Worm (Caenorhabditis elegans): ENCODE results near the gene R01H2.7.

R01H2.7 gene

ce11 chrIII:6991465-6991864 lies 54.1 kb downstream of the R01H2.7 start:
- TF ChIP-seq pqm-1 (tag; optimal IDR thresholded peaks at IDR 0.05): peak; percentile 87
- TF ChIP-seq hlh-30 (tag; optimal IDR thresholded peaks at IDR 0.05; ENCODE audit: insufficient read depth): peak; percentile 30
- TF ChIP-seq nhr-77 (tag; optimal IDR thresholded peaks at IDR 0.05): peak; percentile 47
- no peak for TF ChIP-seq ctbp-1 (GFP tag; IDR thresholded peaks at IDR 0.05)
- no peak for TF ChIP-seq snpc-1.2 (GFP tag; IDR thresholded peaks at IDR 0.05)
- TF ChIP-seq hlh-11 (tag; optimal IDR thresholded peaks at IDR 0.05): peak; percentile 74
- TF ChIP-seq php-3 (GFP tag; IDR thresholded peaks at IDR 0.05): peak; percentile 24; the same call in 1 of the 2 replicates
- peak in 1 of 2 experiments; percentile 1 for TF ChIP-seq daf-16 (GFP tag; optimal IDR thresholded peaks at IDR 0.05)
- TF ChIP-seq daf-16 (tag; optimal IDR thresholded peaks at IDR 0.05): peak; percentile 80
- no peak for TF ChIP-seq saeg-2 (GFP tag; IDR thresholded peaks at IDR 0.05)
- peak in 1 of 2 experiments; percentile 16 for TF ChIP-seq mdl-1 (tag; optimal IDR thresholded peaks at IDR 0.05)
- peak; percentile 66 for TF ChIP-seq dmd-6 (GFP tag; IDR thresholded peaks at IDR 0.05)
- peak; percentile 73 for TF ChIP-seq nhr-28 (tag; optimal IDR thresholded peaks at IDR 0.05)
- TF ChIP-seq dve-1 (tag; optimal IDR thresholded peaks at IDR 0.05; ENCODE audit: insufficient read depth): peak; percentile 71

- TF ChIP-seq nhr-102 (tag; optimal IDR thresholded peaks at IDR 0.05): no peak
- TF ChIP-seq hmg-1.1 (GFP tag; IDR thresholded peaks at IDR 0.05): no peak
- peak; percentile 55; the same call in 1 of the 2 replicates for TF ChIP-seq T26A8.4 (GFP tag; IDR thresholded peaks at IDR 0.05)
- no peak for TF ChIP-seq unc-130 (GFP tag; optimal IDR thresholded peaks at IDR 0.05)
- TF ChIP-seq egl-43 (GFP tag; IDR thresholded peaks at IDR 0.05): no peak
- TF ChIP-seq nhr-28 (tag; optimal IDR thresholded peaks at IDR 0.05): peak; percentile 7
- no peak for TF ChIP-seq daf-16 (GFP tag; optimal IDR thresholded peaks at IDR 0.05)
- no peak for TF ChIP-seq daf-16 (tag; optimal IDR thresholded peaks at IDR 0.05)
- TF ChIP-seq rbr-2 (tag; optimal IDR thresholded peaks at IDR 0.05): no peak
- no peak for TF ChIP-seq lin-1 (GFP tag; IDR thresholded peaks at IDR 0.05)
- TF ChIP-seq cey-2 (tag; optimal IDR thresholded peaks at IDR 0.05; ENCODE audit: borderline replicate concordance, insufficient read depth): no peak
- TF ChIP-seq mxl-3 (GFP tag; optimal IDR thresholded peaks at IDR 0.05): no peak
- TF ChIP-seq ceh-44 (GFP tag; IDR thresholded peaks at IDR 0.05): no peak
- no peak for TF ChIP-seq vab-7 (GFP tag; IDR thresholded peaks at IDR 0.05)
- TF ChIP-seq dmd-8 (GFP tag; IDR thresholded peaks at IDR 0.05): no peak
- no peak for TF ChIP-seq pha-4 (GFP tag; IDR thresholded peaks at IDR 0.05)
- no peak for TF ChIP-seq pha-4 (tag; optimal IDR thresholded peaks at IDR 0.05)
- no peak for TF ChIP-seq F26F4.8 (GFP tag; conservative IDR thresholded peaks at IDR 0.05)
- TF ChIP-seq ces-1 (GFP tag; optimal IDR thresholded peaks at IDR 0.05): no peak
- TF ChIP-seq hlh-11 (tag; optimal IDR thresholded peaks at IDR 0.05): peak; percentile 12
- no peak for TF ChIP-seq set-16 (GFP tag; IDR thresholded peaks at IDR 0.05)
- peak; percentile 2 for TF ChIP-seq mes-2 (tag; optimal IDR thresholded peaks at IDR 0.05; ENCODE audit: poor library complexity, severe bottlenecking)
Measured at ce11 chrIII:6989900-6990299, 55.6 kb downstream of the R01H2.7 start, which contains the start of gene prk-1. Gene prk-1, plus strand, starts transcription at chrIII:6990168.

DNA sequence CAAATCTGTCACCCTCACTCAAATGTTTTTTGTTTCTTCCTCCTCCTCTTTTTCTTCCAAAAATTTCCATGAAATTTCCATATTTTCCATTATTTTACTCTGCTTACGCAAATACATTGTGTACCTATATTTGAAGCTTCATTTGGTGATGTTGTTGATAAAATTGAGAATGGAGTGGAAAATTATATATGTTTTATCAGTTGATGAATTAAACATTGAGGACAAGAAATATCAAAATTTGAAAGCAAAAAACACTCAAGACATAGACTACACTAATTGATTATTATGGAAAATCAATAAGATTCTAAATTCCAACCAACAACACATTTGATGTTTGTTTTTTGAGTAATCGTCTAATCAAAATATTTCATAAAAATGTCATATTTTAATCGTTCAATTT lies 56.3 kb downstream of the R01H2.7 start:
- 0 out of 2 replicates have a peak, but pooled peaks have one; percentile 8 for TF ChIP-seq dmd-6 (GFP tag; IDR thresholded peaks at IDR 0.05)
- peak; percentile 34 for TF ChIP-seq nhr-77 (tag; optimal IDR thresholded peaks at IDR 0.05)
- TF ChIP-seq egl-27 (tag; optimal IDR thresholded peaks at IDR 0.05): no peak
- peak in 1 of 2 experiments; percentile 38 for TF ChIP-seq unc-62 (GFP tag; optimal IDR thresholded peaks at IDR 0.05 in 1 of 2)
- no peak for TF ChIP-seq unc-62 (tag; optimal IDR thresholded peaks at IDR 0.05)
- no peak for TF ChIP-seq gei-8 (GFP tag; optimal IDR thresholded peaks at IDR 0.05)
- no peak for TF ChIP-seq F49E8.2 (tag; optimal IDR thresholded peaks at IDR 0.05; ENCODE audit: borderline replicate concordance)
- peak; percentile 33 for TF ChIP-seq hlh-11 (tag; optimal IDR thresholded peaks at IDR 0.05)
- TF ChIP-seq mep-1 (tag; optimal IDR thresholded peaks at IDR 0.05): peak; percentile 28
- no peak for TF ChIP-seq daf-16 (GFP tag; optimal IDR thresholded peaks at IDR 0.05)
- TF ChIP-seq daf-16 (tag; optimal IDR thresholded peaks at IDR 0.05): peak; percentile 96
- peak; percentile 6 for TF ChIP-seq ztf-7 (tag; optimal IDR thresholded peaks at IDR 0.05)
- TF ChIP-seq rbr-2 (tag; optimal IDR thresholded peaks at IDR 0.05): no peak
- peak; percentile 51 for TF ChIP-seq aha-1 (tag)
- TF ChIP-seq dve-1 (tag; optimal IDR thresholded peaks at IDR 0.05; ENCODE audit: insufficient read depth): peak; percentile 70
- no peak for TF ChIP-seq ces-1 (GFP tag; optimal IDR thresholded peaks at IDR 0.05)
- 0 out of 2 replicates have a peak, but pooled peaks have one; percentile 37 for TF ChIP-seq php-3 (GFP tag; IDR thresholded peaks at IDR 0.05)
- no peak for TF ChIP-seq ceh-62 (tag; optimal IDR thresholded peaks at IDR 0.05)
- no peak for TF ChIP-seq mes-2 (tag; optimal IDR thresholded peaks at IDR 0.05; ENCODE audit: poor library complexity, severe bottlenecking)
- TF ChIP-seq ceh-20 (GFP tag; IDR thresholded peaks at IDR 0.05): no peak
- peak; percentile 51 for TF ChIP-seq nhr-28 (tag; optimal IDR thresholded peaks at IDR 0.05)
